Worm (Caenorhabditis elegans): Measurements from ENCODE around the gene R105.1.

The R105.1 gene

DNA sequence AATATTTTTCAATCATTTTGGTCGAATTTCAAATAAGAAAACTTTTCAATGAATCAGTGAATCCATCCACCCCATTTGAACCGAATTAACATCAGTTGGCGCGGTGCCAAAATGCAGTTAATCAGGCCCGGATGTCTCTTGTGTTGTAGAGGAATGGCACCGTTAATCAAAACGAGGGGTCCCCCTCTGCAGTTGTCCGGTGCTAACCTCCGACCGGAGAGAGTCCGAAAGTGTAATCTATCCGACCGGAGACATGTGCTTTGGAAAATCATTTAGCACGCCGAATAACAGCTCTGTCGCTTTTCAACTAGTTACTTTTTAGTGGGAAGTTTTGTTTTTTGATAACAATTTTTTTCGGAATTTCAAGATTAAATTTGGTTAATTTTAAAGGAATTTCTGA lies 11.8 kb downstream of the R105.1 start:
- TF ChIP-seq hlh-1 (tag; optimal IDR thresholded peaks at IDR 0.05), result peak; percentile 52
- TF ChIP-seq nhr-76 (tag; optimal IDR thresholded peaks at IDR 0.05), result no peak
- TF ChIP-seq elt-3 (tag; optimal IDR thresholded peaks at IDR 0.05), result no peak
- no peak for TF ChIP-seq elt-1 (tag; optimal IDR thresholded peaks at IDR 0.05; ENCODE audit: borderline replicate concordance, insufficient read depth)
- TF ChIP-seq zip-8 (tag; optimal IDR thresholded peaks at IDR 0.05), result no peak
- no peak for TF ChIP-seq nhr-237 (tag; optimal IDR thresholded peaks at IDR 0.05)
- TF ChIP-seq drap-1 (GFP tag; optimal IDR thresholded peaks at IDR 0.05), result no peak

DNA sequence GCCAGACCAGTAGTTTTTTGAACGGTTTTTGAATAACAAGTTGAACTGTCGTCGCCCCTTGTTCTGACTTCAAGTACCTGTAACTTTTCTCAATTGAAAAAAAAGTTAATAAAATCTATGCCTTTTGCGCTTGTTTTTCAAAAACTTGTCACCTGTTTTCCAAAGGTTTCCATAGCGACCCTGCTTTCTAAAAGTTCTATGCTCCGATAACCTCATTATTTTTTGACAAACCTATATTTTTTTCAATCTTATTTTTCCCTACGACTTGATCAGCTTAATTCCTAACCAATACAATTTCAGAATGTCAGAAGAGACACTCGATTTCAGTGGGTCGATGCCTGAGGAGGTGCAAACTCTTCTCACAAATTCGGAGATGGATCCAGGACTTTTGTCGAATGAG lies 13.9 kb downstream of the R105.1 start, which contains the start of gene F29B9.8:
TSS of gene F29B9.8 (plus strand) at position 301 of the 400 bp plus-strand sequence.
- TF ChIP-seq hlh-1 (tag; optimal IDR thresholded peaks at IDR 0.05), result no peak
- no peak for TF ChIP-seq lsy-2 (tag; optimal IDR thresholded peaks at IDR 0.05)
- TF ChIP-seq sem-2 (GFP tag; optimal IDR thresholded peaks at IDR 0.05), result no peak
- no peak for TF ChIP-seq nhr-76 (tag; optimal IDR thresholded peaks at IDR 0.05)
- no peak for TF ChIP-seq nhr-237 (tag; optimal IDR thresholded peaks at IDR 0.05)
- no peak for TF ChIP-seq ceh-43 (GFP tag; optimal IDR thresholded peaks at IDR 0.05)
- TF ChIP-seq nhr-12 (tag; optimal IDR thresholded peaks at IDR 0.05), result no peak
- TF ChIP-seq pha-4 (tag; optimal IDR thresholded peaks at IDR 0.05), result no peak
- no peak for TF ChIP-seq lin-13 (tag; optimal IDR thresholded peaks at IDR 0.05)

DNA sequence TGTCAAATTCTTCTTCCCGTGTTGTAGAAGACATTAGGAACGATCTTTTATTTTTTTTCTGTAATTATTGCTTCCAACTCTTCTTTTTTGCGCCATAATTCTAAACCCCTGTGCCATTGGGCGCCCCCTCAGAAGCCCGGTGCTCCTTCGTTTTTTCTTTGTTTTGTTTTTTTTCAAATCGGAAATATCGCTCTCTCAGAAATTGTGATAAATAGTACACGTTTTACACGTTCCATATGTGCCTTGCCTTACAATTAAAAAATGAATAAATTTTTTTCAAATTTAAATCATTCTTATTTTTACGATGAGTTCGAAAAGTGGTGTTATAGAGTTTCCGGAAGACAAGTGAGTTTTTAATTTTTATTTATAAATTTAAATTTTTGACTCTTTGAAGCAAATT lies 16.0 kb downstream of the R105.1 start, which contains the start of gene F29B9.7:
TSS of gene F29B9.7 (plus strand) at position 301 of the 400 bp plus-strand sequence.
- no peak for TF ChIP-seq zip-8 (tag; optimal IDR thresholded peaks at IDR 0.05)
- TF ChIP-seq M03D4.4 (tag; optimal IDR thresholded peaks at IDR 0.05), result no peak
- TF ChIP-seq elt-3 (tag; optimal IDR thresholded peaks at IDR 0.05), result no peak
- TF ChIP-seq ham-2 (GFP tag; optimal IDR thresholded peaks at IDR 0.05), result no peak
- TF ChIP-seq unc-39 (tag; optimal IDR thresholded peaks at IDR 0.05), result no peak
- TF ChIP-seq nhr-237 (tag; optimal IDR thresholded peaks at IDR 0.05), result no peak
- TF ChIP-seq ceh-83 (GFP tag; optimal IDR thresholded peaks at IDR 0.05), result no peak
- TF ChIP-seq ceh-43 (GFP tag; optimal IDR thresholded peaks at IDR 0.05), result no peak
- TF ChIP-seq unc-120 (tag; optimal IDR thresholded peaks at IDR 0.05; ENCODE audit: poor library complexity, severe bottlenecking), result no peak
- no peak for TF ChIP-seq flh-1 (GFP tag; optimal IDR thresholded peaks at IDR 0.05)
- TF ChIP-seq nhr-2 (tag; optimal IDR thresholded peaks at IDR 0.05), result no peak
- TF ChIP-seq bed-3 (GFP tag; optimal IDR thresholded peaks at IDR 0.05), result no peak
- no peak for TF ChIP-seq ztf-11 (tag; optimal IDR thresholded peaks at IDR 0.05)
- no peak for TF ChIP-seq sem-2 (GFP tag; optimal IDR thresholded peaks at IDR 0.05)

DNA sequence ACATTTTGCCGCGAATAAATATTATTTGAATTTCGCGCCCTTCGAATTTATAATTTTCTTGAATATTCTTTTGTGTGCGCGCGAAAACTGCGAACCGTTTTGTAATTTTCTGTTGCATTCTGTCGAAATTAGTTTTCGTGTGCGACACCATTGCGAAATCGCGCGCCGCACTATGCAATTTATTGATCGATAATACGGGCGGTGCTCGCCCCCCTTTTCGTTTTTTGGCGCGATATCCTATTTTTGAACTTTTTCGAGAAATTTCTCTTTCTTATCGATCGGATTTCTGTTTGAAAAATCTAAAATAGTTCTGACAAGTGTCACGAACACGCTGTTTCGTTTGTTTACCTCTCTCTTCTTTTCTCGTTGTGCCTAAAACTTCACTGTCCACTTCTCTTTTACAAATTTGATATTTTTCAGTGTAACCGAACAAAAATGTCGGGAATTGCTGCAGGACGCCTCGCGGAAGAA lies 17.2 kb downstream of the R105.1 start, which contains the start of gene ubc-9:
TSS of gene ubc-9 (plus strand) at position 421 of the 471 bp plus-strand sequence.
- TF ChIP-seq unc-39 (tag; optimal IDR thresholded peaks at IDR 0.05) (no peak), ces-1 (GFP tag; optimal IDR thresholded peaks at IDR 0.05) (peak; percentile 65), bed-3 (GFP tag; optimal IDR thresholded peaks at IDR 0.05) (no peak), unc-120 (tag; optimal IDR thresholded peaks at IDR 0.05; ENCODE audit: poor library complexity, severe bottlenecking) (peak; percentile 33), zip-8 (tag; optimal IDR thresholded peaks at IDR 0.05) (no peak), lin-13 (tag; optimal IDR thresholded peaks at IDR 0.05) (peak; percentile 34), pha-4 (tag; optimal IDR thresholded peaks at IDR 0.05) (peak; percentile 48), nhr-28 (tag; optimal IDR thresholded peaks at IDR 0.05) (no peak), mls-2 (tag; optimal IDR thresholded peaks at IDR 0.05) (peak; percentile 60), nhr-2 (tag; optimal IDR thresholded peaks at IDR 0.05) (no peak), ceh-43 (GFP tag; optimal IDR thresholded peaks at IDR 0.05) (peak; percentile 9), cnd-1 (tag; optimal IDR thresholded peaks at IDR 0.05) (peak; percentile 38), hlh-1 (tag; optimal IDR thresholded peaks at IDR 0.05) (no peak), sptf-1 (tag; optimal IDR thresholded peaks at IDR 0.05) (peak; percentile 27), elt-1 (tag; optimal IDR thresholded peaks at IDR 0.05; ENCODE audit: borderline replicate concordance, insufficient read depth) (no peak), mep-1 (tag; optimal IDR thresholded peaks at IDR 0.05) (peak; percentile 78), ceh-39 (tag; optimal IDR thresholded peaks at IDR 0.05) (peak; percentile 94), lsy-2 (tag; optimal IDR thresholded peaks at IDR 0.05) (peak; percentile 57), ham-2 (GFP tag; optimal IDR thresholded peaks at IDR 0.05) (no peak), nhr-237 (tag; optimal IDR thresholded peaks at IDR 0.05) (peak; percentile 40), unc-62 (GFP tag; optimal IDR thresholded peaks at IDR 0.05) (no peak), nhr-76 (tag; optimal IDR thresholded peaks at IDR 0.05) (no peak)

- TF ChIP-seq mls-2 (tag; optimal IDR thresholded peaks at IDR 0.05), result no peak
- TF ChIP-seq nhr-2 (tag; optimal IDR thresholded peaks at IDR 0.05), result no peak
- no peak for TF ChIP-seq M03D4.4 (tag; optimal IDR thresholded peaks at IDR 0.05)
- no peak for TF ChIP-seq ztf-11 (tag; optimal IDR thresholded peaks at IDR 0.05)
- TF ChIP-seq cnd-1 (tag; optimal IDR thresholded peaks at IDR 0.05), result no peak
- no peak for TF ChIP-seq nhr-237 (tag; optimal IDR thresholded peaks at IDR 0.05)
- no peak for TF ChIP-seq nhr-12 (tag; optimal IDR thresholded peaks at IDR 0.05)
These were observed 18.9 kb downstream of the R105.1 start, which contains the start of gene F29B9.5 for ce11 chrIV:4652365-4652844. TSS of gene F29B9.5 (plus strand) at chrIV:4652415.

All from whole organism, mixed stage, embryonic.